Fruit fly (Drosophila melanogaster) whole organism, embryonic: ENCODE data around the gene al.

ENCODE experiments used
- Ada2b ChIP-seq: fragments of 200-800 bp; sonication (Bioruptor generic); IDR thresholded peaks from 2 replicates; pipeline ENCODE4 v1.3.6; 2022; ENCODE audit warnings: missing biosample characterization, missing genetic modification characterization
- Antp ChIP-seq: fragments of 200-800 bp; sonication (Bioruptor generic); optimal IDR thresholded peaks from 3 replicates; lab custom pipeline; 2016; ENCODE audit warnings: missing biosample characterization, missing genetic modification characterization
- CG12104 ChIP-seq: fragments of 200-800 bp; sonication (Bioruptor generic); optimal IDR thresholded peaks from 3 replicates; lab custom pipeline; 2016; ENCODE audit warnings: missing biosample characterization, missing genetic modification characterization
- CG12299 ChIP-seq: fragments of 200-800 bp; sonication (Bioruptor generic); optimal IDR thresholded peaks from 2 replicates; lab custom pipeline; 2018; ENCODE audit warnings: missing biosample characterization, mild to moderate bottlenecking, missing genetic modification characterization
- CG12942 ChIP-seq: fragments of 200-800 bp; sonication (Bioruptor generic); optimal IDR thresholded peaks from 3 replicates; lab custom pipeline; 2016; ENCODE audit warnings: missing biosample characterization, missing genetic modification characterization
- CG13424 ChIP-seq: fragments of 200-800 bp; sonication (Bioruptor generic); optimal IDR thresholded peaks from 2 replicates; lab custom pipeline; 2019; ENCODE audit warnings: missing biosample characterization, mild to moderate bottlenecking, missing genetic modification characterization, moderate library complexity
- CG17359 ChIP-seq: fragments of 200-800 bp; sonication (Bioruptor generic); optimal IDR thresholded peaks from 3 replicates; lab custom pipeline; 2018; ENCODE audit warnings: missing biosample characterization, mild to moderate bottlenecking, missing genetic modification characterization, moderate library complexity
- CG1792 ChIP-seq: fragments of 200-800 bp; sonication (Bioruptor generic); optimal IDR thresholded peaks from 2 replicates; lab custom pipeline; 2016; ENCODE audit warnings: missing biosample characterization, missing genetic modification characterization
- CG2678 ChIP-seq: fragments of 200-800 bp; sonication (Bioruptor generic); optimal IDR thresholded peaks from 3 replicates; lab custom pipeline; 2019; ENCODE audit warnings: missing biosample characterization, mild to moderate bottlenecking, missing genetic modification characterization, moderate library complexity
- CG33557 ChIP-seq: fragments of 200-800 bp; sonication (Bioruptor generic); optimal IDR thresholded peaks from 2 replicates; lab custom pipeline; 2019; ENCODE audit warnings: missing biosample characterization, mild to moderate bottlenecking, missing genetic modification characterization, moderate library complexity
- CG3995 ChIP-seq: fragments of 200-800 bp; sonication (Bioruptor generic); optimal IDR thresholded peaks from 3 replicates; lab custom pipeline; 2016; ENCODE audit warnings: missing biosample characterization, missing genetic modification characterization
- CG4328 ChIP-seq: fragments of 200-800 bp; sonication (Bioruptor generic); optimal IDR thresholded peaks from 3 replicates; lab custom pipeline; 2017; ENCODE audit warnings: missing biosample characterization, missing genetic modification reagents, missing genetic modification characterization
- CG4404 ChIP-seq: fragments of 200-800 bp; sonication (Bioruptor generic); IDR thresholded peaks from 2 replicates; pipeline ENCODE4 v1.3.6; 2022; ENCODE audit warnings: missing biosample characterization, missing genetic modification characterization
- CG4617 ChIP-seq: fragments of 200-800 bp; sonication (Bioruptor generic); optimal IDR thresholded peaks from 3 replicates; lab custom pipeline; 2016; ENCODE audit warnings: missing biosample characterization, missing genetic modification characterization, borderline replicate concordance
- CG4820 ChIP-seq: fragments of 200-800 bp; sonication (Bioruptor generic); optimal IDR thresholded peaks from 3 replicates; lab custom pipeline; 2016; ENCODE audit warnings: missing biosample characterization, missing genetic modification characterization
- CG6272 ChIP-seq: fragments of 200-800 bp; sonication (Bioruptor generic); IDR thresholded peaks from 2 replicates; pipeline ENCODE4 v1.3.6; 2022; ENCODE audit warnings: missing biosample characterization, missing genetic modification characterization
- CG7556 ChIP-seq: fragments of 200-800 bp; sonication (Bioruptor generic); optimal IDR thresholded peaks from 2 replicates; lab custom pipeline; 2017; ENCODE audit warnings: missing biosample characterization, mild to moderate bottlenecking, missing genetic modification characterization
- CG8478 ChIP-seq: fragments of >200 bp; optimal IDR thresholded peaks from 2 replicates; lab custom pipeline; 2018
- CG9437 ChIP-seq: fragments of 200-800 bp; sonication (Bioruptor generic); optimal IDR thresholded peaks from 2 replicates; lab custom pipeline; 2018; ENCODE audit warnings: missing biosample characterization, mild to moderate bottlenecking, missing genetic modification characterization
- Dad ChIP-seq: fragments of 200-800 bp; sonication (Bioruptor generic); optimal IDR thresholded peaks from 3 replicates; lab custom pipeline; 2016; ENCODE audit warnings: missing biosample characterization, missing genetic modification characterization
- Deaf1 ChIP-seq: fragments of 200-800 bp; optimal IDR thresholded peaks from 3 replicates; lab custom pipeline; 2019; ENCODE audit warnings: missing biosample characterization, mild to moderate bottlenecking, missing genetic modification characterization, moderate library complexity
- Drgx ChIP-seq: fragments of 200-800 bp; sonication (Bioruptor generic); IDR thresholded peaks from 2 replicates; pipeline ENCODE4 v1.3.6; 2022; ENCODE audit warnings: missing biosample characterization, missing genetic modification characterization
- Fer2 ChIP-seq: fragments of 200-800 bp; sonication (Bioruptor generic); optimal IDR thresholded peaks from 2 replicates; lab custom pipeline; 2018; ENCODE audit warnings: missing biosample characterization, mild to moderate bottlenecking, missing genetic modification characterization, moderate library complexity
- Fer3 ChIP-seq: fragments of 200-800 bp; sonication (Bioruptor generic); optimal IDR thresholded peaks from 2 replicates; lab custom pipeline; 2018; ENCODE audit warnings: missing biosample characterization, mild to moderate bottlenecking, missing genetic modification characterization, moderate library complexity
- Hmx ChIP-seq: fragments of 200-800 bp; sonication (Bioruptor generic); optimal IDR thresholded peaks from 2 replicates; lab custom pipeline; 2016; ENCODE audit warnings: missing biosample characterization, missing genetic modification characterization
- Poxn ChIP-seq: fragments of 200-800 bp; sonication (Bioruptor generic); IDR thresholded peaks from 2 replicates; pipeline ENCODE4 v1.3.6; 2022; ENCODE audit warnings: missing biosample characterization, missing genetic modification characterization
- Rfx ChIP-seq: fragments of 200-800 bp; sonication (Bioruptor generic); IDR thresholded peaks from 2 replicates; pipeline ENCODE4 v1.3.6; 2022; ENCODE audit warnings: missing biosample characterization, missing genetic modification characterization
- Spps ChIP-seq: fragments of 200-800 bp; sonication (Bioruptor generic); optimal IDR thresholded peaks from 2 replicates; lab custom pipeline; 2018; ENCODE audit warnings: missing biosample characterization, mild to moderate bottlenecking, missing genetic modification characterization
- Ssrp ChIP-seq: fragments of 200-800 bp; sonication (Bioruptor generic); optimal IDR thresholded peaks from 2 replicates; lab custom pipeline; 2018; ENCODE audit warnings: missing biosample characterization, mild to moderate bottlenecking, missing genetic modification characterization, moderate library complexity
- Stat92E ChIP-seq, 3 experiments: fragments of >200 bp in 2 of 3; fragments of 200-800 bp in 1 of 3; sonication (Bioruptor generic) in 1 of 3; optimal IDR thresholded peaks; 2 replicates each; lab custom pipeline; 2017 to 2019; ENCODE audit warnings: missing biosample characterization in 3 of 3, missing genetic modification characterization in 3 of 3, mild to moderate bottlenecking in 1 of 3, moderate library complexity in 1 of 3
- Taf1 ChIP-seq: fragments of 200-800 bp; sonication (Bioruptor generic); IDR thresholded peaks from 2 replicates; pipeline ENCODE4 v1.3.6; 2022; ENCODE audit warnings: missing biosample characterization, missing genetic modification characterization
- Trl ChIP-seq, 3 experiments: fragments of >200 bp in 2 of 3; fragments of 200-800 bp in 1 of 3; sonication (Bioruptor generic) in 1 of 3; optimal IDR thresholded peaks; 2 replicates in 1 of 3; 3 replicates in 2 of 3; lab custom pipeline; 2016 to 2017; ENCODE audit warnings: missing biosample characterization in 1 of 3, missing genetic modification characterization in 1 of 3
- al ChIP-seq: fragments of 200-800 bp; sonication (Bioruptor generic); IDR thresholded peaks from 2 replicates; pipeline ENCODE4 v1.3.6; 2022; ENCODE audit warnings: missing biosample characterization, missing genetic modification characterization
- aop ChIP-seq: fragments of 200-800 bp; sonication (Bioruptor generic); IDR thresholded peaks from 2 replicates; pipeline ENCODE4 v1.3.6; 2022; ENCODE audit warnings: missing biosample characterization, missing genetic modification characterization
- bsh ChIP-seq, 2 experiments: fragments of 200-800 bp; sonication (Bioruptor generic); optimal IDR thresholded peaks; 2 replicates each; lab custom pipeline; 2017 to 2018; ENCODE audit warnings: mild to moderate bottlenecking in 2 of 2, missing biosample characterization in 2 of 2, missing genetic modification characterization in 2 of 2, moderate library complexity in 1 of 2
- chm ChIP-seq: fragments of 200-800 bp; sonication (Bioruptor generic); IDR thresholded peaks from 2 replicates; pipeline ENCODE4 v1.3.6; 2022; ENCODE audit warnings: missing biosample characterization, missing genetic modification characterization
- ci ChIP-seq: fragments of 200-800 bp; sonication (Bioruptor generic); IDR thresholded peaks from 3 replicates; pipeline ENCODE4 v1.3.6; 2022; ENCODE audit warnings: missing biosample characterization, missing genetic modification characterization
- dimm ChIP-seq: fragments of 200-800 bp; sonication (Bioruptor generic); IDR thresholded peaks from 2 replicates; pipeline ENCODE4 v1.3.6; 2022; ENCODE audit warnings: missing biosample characterization, missing genetic modification characterization
- dm ChIP-seq: fragments of 200-800 bp; sonication (Bioruptor generic); optimal IDR thresholded peaks from 3 replicates; lab custom pipeline; 2016; ENCODE audit warnings: missing biosample characterization, missing genetic modification characterization
- fd3F ChIP-seq: fragments of 200-800 bp; sonication (Bioruptor generic); optimal IDR thresholded peaks from 2 replicates; lab custom pipeline; 2018; ENCODE audit warnings: missing biosample characterization, mild to moderate bottlenecking, missing genetic modification characterization, moderate library complexity
- luna ChIP-seq: fragments of 200-800 bp; sonication (Bioruptor generic); optimal IDR thresholded peaks from 2 replicates; lab custom pipeline; 2016; ENCODE audit warnings: missing biosample characterization, missing genetic modification characterization
- nau ChIP-seq: fragments of 200-800 bp; sonication (Bioruptor generic); optimal IDR thresholded peaks from 3 replicates; lab custom pipeline; 2017; ENCODE audit warnings: missing biosample characterization, mild to moderate bottlenecking, missing genetic modification characterization, missing genetic modification reagents
- oc ChIP-seq: fragments of 200-800 bp; sonication (Bioruptor generic); optimal IDR thresholded peaks from 2 replicates; lab custom pipeline; 2018; ENCODE audit warnings: missing biosample characterization, mild to moderate bottlenecking, missing genetic modification characterization, moderate library complexity
- pum ChIP-seq: fragments of 200-800 bp; sonication (Bioruptor generic); optimal IDR thresholded peaks from 2 replicates; lab custom pipeline; 2016; ENCODE audit warnings: missing biosample characterization, missing genetic modification characterization
- shn ChIP-seq: fragments of 200-800 bp; sonication (Bioruptor generic); optimal IDR thresholded peaks from 3 replicates; lab custom pipeline; 2016; ENCODE audit warnings: missing biosample characterization, missing genetic modification characterization
- sim ChIP-seq: fragments of 200-800 bp; sonication (Bioruptor generic); IDR thresholded peaks from 2 replicates; pipeline ENCODE4 v1.3.6; 2022; ENCODE audit warnings: missing biosample characterization, missing genetic modification characterization
- slou ChIP-seq: fragments of 200-800 bp; sonication (Bioruptor generic); optimal IDR thresholded peaks from 3 replicates; lab custom pipeline; 2016; ENCODE audit warnings: missing biosample characterization, missing genetic modification characterization
- tup ChIP-seq: fragments of 200-800 bp; sonication (Bioruptor generic); optimal IDR thresholded peaks from 2 replicates; lab custom pipeline; 2016; ENCODE audit warnings: missing biosample characterization, mild to moderate bottlenecking, missing genetic modification characterization, moderate library complexity
- zfh1 ChIP-seq: fragments of 200-800 bp; sonication (Bioruptor generic); IDR thresholded peaks from 3 replicates; pipeline ENCODE4 v1.3.6; 2022; ENCODE audit warnings: missing biosample characterization, missing genetic modification characterization

The al gene

dm6 chr2L:429680-430484 lies 52.0 kb downstream of the al start (continued):
- peak; percentile 58; the same call in 1 of the 2 replicates for TF ChIP-seq CG4404 (GFP tag; lab: Robert Waterston, UW)
- peak; percentile 9 for TF ChIP-seq dm (GFP tag; lab: Kevin White, UChicago)
- TF ChIP-seq sim (GFP tag; lab: Robert Waterston, UW), result peak; percentile 63; the same call in 1 of the 2 replicates
- no peak for TF ChIP-seq CG9437
- TF ChIP-seq shn (GFP tag; lab: Kevin White, UChicago), result peak; percentile 36
- no peak for TF ChIP-seq Hmx (GFP tag; lab: Kevin White, UChicago)
- no peak for TF ChIP-seq CG4617 (GFP tag; lab: Kevin White, UChicago)
- peak; percentile 29 for TF ChIP-seq CG7556
- TF ChIP-seq ci, result peak; percentile 49; the same call in 1 of the 3 replicates
- peak; percentile 58 for TF ChIP-seq Drgx (GFP tag; lab: Robert Waterston, UW)
- TF ChIP-seq zfh1, result peak; percentile 62; the same call in 1 of the 3 replicates
- TF ChIP-seq al, result peak; percentile 44
- TF ChIP-seq fd3F (GFP tag; lab: Kevin White, UChicago), result no peak
- TF ChIP-seq CG1792 (GFP tag; lab: Kevin White, UChicago), result peak; percentile 5
- no peak for TF ChIP-seq CG12104
- no peak for TF ChIP-seq CG8478 (lab: Kevin White, UChicago)
- peak; percentile 74 for TF ChIP-seq pum
- TF ChIP-seq Rfx, result peak; percentile 64; the same call in 1 of the 2 replicates
- no peak for TF ChIP-seq tup
- peak; percentile 66 for TF ChIP-seq CG2678 (tag; lab: Kevin White, UChicago)
- TF ChIP-seq CG17359, result peak; percentile 7
- no peak for TF ChIP-seq Poxn (GFP tag; lab: Robert Waterston, UW)
- TF ChIP-seq CG6272, result 0 out of 2 replicates have a peak, but pooled peaks have one; percentile 49
- no peak for TF ChIP-seq nau (GFP tag; lab: Kevin White, UChicago)
- no peak for TF ChIP-seq dimm
- no peak for TF ChIP-seq Deaf1 (tag; lab: Kevin White, UChicago)
- TF ChIP-seq CG12299, result peak; percentile 5
- TF ChIP-seq CG3995 (GFP tag; lab: Kevin White, UChicago), result no peak
- TF ChIP-seq chm (GFP tag; lab: Robert Waterston, UW), result peak; percentile 58; the same call in 1 of the 2 replicates
- peak; percentile 56 for TF ChIP-seq Dad (GFP tag; lab: Kevin White, UChicago)
- 0 out of 2 replicates have a peak, but pooled peaks have one; percentile 32 for TF ChIP-seq aop (GFP tag; lab: Robert Waterston, UW)
- peak; percentile 17 for TF ChIP-seq CG13424
- peak; percentile 71 to 73 for TF ChIP-seq bsh (GFP tag; optimal IDR thresholded peaks at IDR 0.05; lab: Kevin White, UChicago)
- peak; percentile 54 for TF ChIP-seq luna (GFP tag; lab: Kevin White, UChicago)
- TF ChIP-seq Ada2b (GFP tag; lab: Robert Waterston, UW), result peak; percentile 35; the same call in 1 of the 2 replicates
- TF ChIP-seq Taf1 (GFP tag; lab: Robert Waterston, UW), result no peak
- no peak for TF ChIP-seq CG4328 (GFP tag; lab: Kevin White, UChicago)
- TF ChIP-seq slou, result no peak
- peak; percentile 50 for TF ChIP-seq oc (tag; lab: Kevin White, UChicago)
- TF ChIP-seq CG12942 (GFP tag; lab: Kevin White, UChicago), result no peak
- no peak for TF ChIP-seq Stat92E (GFP tag; optimal IDR thresholded peaks at IDR 0.05; lab: Kevin White, UChicago)
- peak; percentile 55 for TF ChIP-seq Antp (GFP tag; lab: Kevin White, UChicago)
- TF ChIP-seq Spps, result peak; percentile 39
- no peak for TF ChIP-seq Fer2 (tag; lab: Kevin White, UChicago)
- TF ChIP-seq Ssrp, result peak; percentile 36
- TF ChIP-seq Fer3 (tag; lab: Kevin White, UChicago), result peak; percentile 10
- TF ChIP-seq CG4820, result peak; percentile 23
- peak; percentile 49 for TF ChIP-seq CG33557 (GFP tag; lab: Kevin White, UChicago)
- TF ChIP-seq Trl (optimal IDR thresholded peaks at IDR 0.05; lab: Kevin White, UChicago), result no peak
- TF ChIP-seq Trl (GFP tag; optimal IDR thresholded peaks at IDR 0.05; lab: Kevin White, UChicago), result peak; percentile 38
